Worm (Caenorhabditis elegans) whole organism, mixed stage, embryonic: ENCODE measurements around the gene srbc-65.

Source experiments
- ceh-39 ChIP-seq: fragments of 150-350 bp; optimal IDR thresholded peaks from 2 replicates; lab custom pipeline; 2014; ENCODE audit warnings: missing biosample characterization, missing genetic modification characterization
- ces-1 ChIP-seq: fragments of 150-350 bp; optimal IDR thresholded peaks from 2 replicates; lab custom pipeline; 2014; ENCODE audit warnings: missing biosample characterization, missing genetic modification reagents, missing genetic modification characterization
- elt-3 ChIP-seq: fragments of 150-350 bp; optimal IDR thresholded peaks from 2 replicates; lab custom pipeline; 2014; ENCODE audit warnings: missing biosample characterization, missing genetic modification characterization
- pha-4 ChIP-seq: fragments of 150-350 bp; optimal IDR thresholded peaks from 2 replicates; lab custom pipeline; 2018; ENCODE audit warnings: missing biosample characterization, missing genetic modification reagents, missing genetic modification characterization
- snpc-4 ChIP-seq: fragments of 150-350 bp; optimal IDR thresholded peaks from 2 replicates; lab custom pipeline; 2014; ENCODE audit warnings: missing biosample characterization, missing genetic modification characterization
- unc-120 ChIP-seq: sonication (generic microtip); optimal IDR thresholded peaks from 2 replicates; lab custom pipeline; 2017; ENCODE audit warnings: missing genetic modification characterization, missing compliant biosample characterization; ENCODE audit not compliant: poor library complexity, severe bottlenecking
- unc-62 ChIP-seq: fragments of 150-350 bp; optimal IDR thresholded peaks from 2 replicates; lab custom pipeline; 2014; ENCODE audit warnings: missing biosample characterization, missing genetic modification reagents, missing genetic modification characterization
- zip-8 ChIP-seq: fragments of 150-350 bp; optimal IDR thresholded peaks from 2 replicates; lab custom pipeline; 2014; ENCODE audit warnings: missing biosample characterization, missing genetic modification characterization

DNA sequence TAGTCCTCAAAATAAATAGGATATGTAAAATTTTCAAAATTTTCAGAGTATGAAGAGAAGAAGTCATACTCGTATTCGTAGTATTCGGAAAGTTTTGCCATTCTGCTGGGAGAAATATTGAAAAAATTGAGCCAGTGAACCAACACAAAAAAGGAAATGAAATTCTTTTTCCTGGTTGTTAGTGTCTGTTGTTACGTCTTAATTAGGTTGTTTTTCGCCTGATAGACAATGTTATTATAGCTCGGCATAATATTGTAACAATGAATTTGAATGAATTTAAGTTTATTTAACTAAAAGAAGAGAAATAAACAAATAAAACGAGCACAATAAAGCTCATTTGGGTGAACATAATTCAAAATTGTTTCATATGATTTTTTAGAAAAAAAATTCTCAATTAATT, 37.6 kb downstream of the srbc-65 start, which contains the start of gene srw-73:
- TF ChIP-seq unc-120, result no peak
- TF ChIP-seq snpc-4 (tag; lab: Kevin White, UChicago), result no peak
- no peak for TF ChIP-seq ceh-39 (tag; lab: Kevin White, UChicago)
- TF ChIP-seq elt-3 (tag; lab: Kevin White, UChicago), result no peak
- TF ChIP-seq unc-62 (GFP tag; lab: Kevin White, UChicago), result no peak
- no peak for TF ChIP-seq zip-8 (tag; lab: Kevin White, UChicago)
- no peak for TF ChIP-seq ces-1 (GFP tag; lab: Kevin White, UChicago)
- no peak for TF ChIP-seq pha-4 (tag; lab: Kevin White, UChicago)
